Worm (Caenorhabditis elegans) whole organism, young adult: ENCODE data around the gene K02C4.5.

Source experiments
- F57C9.4 ChIP-seq: sonication (generic microtip); optimal IDR thresholded peaks from 2 replicates; lab custom pipeline; 2017; ENCODE audit warnings: mild to moderate bottlenecking, missing genetic modification characterization, missing compliant biosample characterization
- aptf-2 ChIP-seq: fragments of 200-800 bp; sonication (Bioruptor generic); conservative IDR thresholded peaks from 2 replicates; pipeline ENCODE4 v1.3.6; 2022; ENCODE audit warnings: missing genetic modification reagents, missing genetic modification characterization, missing compliant biosample characterization
- gei-17 ChIP-seq: fragments of 200-800 bp; sonication (Bioruptor generic); optimal IDR thresholded peaks from 2 replicates; lab custom pipeline; 2018; ENCODE audit warnings: mild to moderate bottlenecking, missing genetic modification characterization, missing compliant biosample characterization
- hmg-1.2 ChIP-seq: fragments of 200-800 bp; sonication (Bioruptor generic); IDR thresholded peaks from 2 replicates; pipeline ENCODE4 v1.3.6; 2022; ENCODE audit warnings: missing genetic modification reagents, missing genetic modification characterization, missing compliant biosample characterization
- pbrm-1 ChIP-seq: fragments of 200-800 bp; sonication (Bioruptor generic); IDR thresholded peaks from 2 replicates; pipeline ENCODE4 v1.3.6; 2022; ENCODE audit warnings: missing genetic modification reagents, missing genetic modification characterization, missing compliant biosample characterization
- tlf-1 ChIP-seq: fragments of 200-800 bp; sonication (Bioruptor generic); optimal IDR thresholded peaks from 2 replicates; lab custom pipeline; 2018; ENCODE audit warnings: mild to moderate bottlenecking, missing genetic modification characterization, missing compliant biosample characterization
- unc-130 ChIP-seq: sonication (generic microtip); optimal IDR thresholded peaks from 2 replicates; lab custom pipeline; 2016; ENCODE audit warnings: missing genetic modification reagents, missing genetic modification characterization, missing compliant biosample characterization
- xnd-1 ChIP-seq: sonication (generic microtip); optimal IDR thresholded peaks from 2 replicates; lab custom pipeline; 2016; ENCODE audit warnings: missing genotype, missing genetic modification reagents, missing genetic modification characterization, missing compliant biosample characterization
- zim-3 ChIP-seq: sonication (generic microtip); optimal IDR thresholded peaks from 2 replicates; lab custom pipeline; 2017; ENCODE audit warnings: mild to moderate bottlenecking, missing genetic modification characterization, moderate library complexity, missing compliant biosample characterization

DNA sequence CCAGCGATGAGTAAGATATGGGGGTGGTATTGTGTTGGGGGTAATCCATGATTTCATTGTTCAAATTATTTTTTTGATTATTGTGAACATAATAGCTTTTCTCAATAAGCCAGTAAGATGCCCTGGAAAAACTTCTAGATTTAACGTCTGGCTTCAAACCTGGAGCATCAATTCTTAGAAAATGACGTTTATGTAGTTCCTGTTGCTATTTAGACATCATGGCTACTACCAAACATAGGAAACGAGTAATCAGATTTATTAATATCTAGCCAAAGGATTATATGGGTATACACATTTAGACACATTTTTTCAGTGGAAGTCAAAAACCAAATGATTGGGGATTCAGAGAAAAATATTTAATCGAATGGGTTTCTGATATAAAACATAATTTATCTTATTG is 18.7 kb upstream of the K02C4.5 start:
- TF ChIP-seq zim-3 (tag; lab: Kevin White, UChicago) (no peak), pbrm-1 (no peak), tlf-1 (no peak), F57C9.4 (tag; lab: Kevin White, UChicago) (no peak), gei-17 (GFP tag; lab: Kevin White, UChicago) (no peak), hmg-1.2 (no peak), xnd-1 (tag; lab: Kevin White, UChicago) (no peak), aptf-2 (GFP tag; lab: Robert Waterston, UW) (no peak), unc-130 (GFP tag; lab: Kevin White, UChicago) (no peak)
